Worm (Caenorhabditis elegans): ENCODE results near the gene H37A05.4.

H37A05.4 gene

DNA sequence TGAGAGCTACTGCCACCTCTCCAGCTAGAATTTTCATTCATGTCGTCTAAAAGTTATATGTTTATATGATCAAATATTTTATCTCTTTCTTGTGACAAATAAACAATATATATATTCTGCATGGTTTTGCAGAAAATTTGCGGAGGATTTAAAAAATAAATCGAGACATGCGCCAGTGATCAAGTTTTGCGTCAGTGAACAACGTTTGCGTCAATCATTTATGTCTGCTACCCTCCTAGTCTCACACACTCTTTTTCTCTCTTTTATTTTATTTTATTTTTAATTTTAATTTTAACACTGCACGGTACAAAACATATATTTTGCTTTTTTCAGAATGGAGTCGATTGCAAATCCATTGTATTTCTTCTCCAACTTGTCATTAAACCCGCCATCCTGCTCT lies 29.0 kb upstream of the H37A05.4 start, which contains the start of the genes tag-65 and ccz-1 (continued):
- TF ChIP-seq somi-1 (GFP tag; optimal IDR thresholded peaks at IDR 0.05), result peak; percentile 29
- peak; percentile 68 for TF ChIP-seq madf-8 (GFP tag; conservative IDR thresholded peaks at IDR 0.05)
- TF ChIP-seq unc-62 (GFP tag; optimal IDR thresholded peaks at IDR 0.05), result no peak
- TF ChIP-seq Y56A3A.18 (GFP tag; IDR thresholded peaks at IDR 0.05), result peak; percentile 62; the same call in 1 of the 2 replicates
- peak; percentile 59; the same call in 1 of the 2 replicates for TF ChIP-seq pbrm-1 (GFP tag; IDR thresholded peaks at IDR 0.05)
- TF ChIP-seq tbx-9 (tag; optimal IDR thresholded peaks at IDR 0.05; ENCODE audit: borderline replicate concordance), result no peak
- TF ChIP-seq mel-28 (tag; optimal IDR thresholded peaks at IDR 0.05; ENCODE audit: borderline replicate concordance), result no peak
- TF ChIP-seq repo-1 (tag; optimal IDR thresholded peaks at IDR 0.05), result peak; percentile 19
- TF ChIP-seq ceh-27 (GFP tag; optimal IDR thresholded peaks at IDR 0.05), result peak; percentile 35
- peak; percentile 81 for TF ChIP-seq hsf-1 (GFP tag; IDR thresholded peaks at IDR 0.05)
- TF ChIP-seq hmg-20 (GFP tag; IDR thresholded peaks at IDR 0.05), result 0 out of 2 replicates have a peak, but pooled peaks have one; percentile 55
- no peak for TF ChIP-seq K12H6.12 (tag; optimal IDR thresholded peaks at IDR 0.05)
- TF ChIP-seq ztf-22 (GFP tag; optimal IDR thresholded peaks at IDR 0.05), result no peak
- TF ChIP-seq madf-6 (GFP tag; IDR thresholded peaks at IDR 0.05), result peak; percentile 85
- no peak for TF ChIP-seq cebp-2 (GFP tag; IDR thresholded peaks at IDR 0.05)
- no peak for TF ChIP-seq cebp-1 (GFP tag; IDR thresholded peaks at IDR 0.05)
- TF ChIP-seq cebp-1 (tag; optimal IDR thresholded peaks at IDR 0.05), result peak; percentile 74
- peak; percentile 55 for TF ChIP-seq snpc-3.4 (tag; optimal IDR thresholded peaks at IDR 0.05)
- no peak for TF ChIP-seq F39B2.1 (GFP tag; IDR thresholded peaks at IDR 0.05)
- TF ChIP-seq ztf-25 (GFP tag; IDR thresholded peaks at IDR 0.05), result no peak
- TF ChIP-seq ets-4 (GFP tag; optimal IDR thresholded peaks at IDR 0.05), result no peak
- peak; percentile 61 for TF ChIP-seq F23B12.7 (tag; optimal IDR thresholded peaks at IDR 0.05; ENCODE audit: insufficient read depth)
- no peak for TF ChIP-seq F57A8.1 (GFP tag; optimal IDR thresholded peaks at IDR 0.05)
- no peak for TF ChIP-seq ztf-6 (GFP tag; IDR thresholded peaks at IDR 0.05)
- no peak for TF ChIP-seq ceh-40 (GFP tag; IDR thresholded peaks at IDR 0.05)
- no peak for TF ChIP-seq Y95B8A.8 (GFP tag; IDR thresholded peaks at IDR 0.05)
- TF ChIP-seq ama-1 (optimal IDR thresholded peaks at IDR 0.05), result no peak
- no peak for TF ChIP-seq ama-1 (GFP tag; optimal IDR thresholded peaks at IDR 0.05)
- TF ChIP-seq ceh-91 (GFP tag; IDR thresholded peaks at IDR 0.05), result 0 out of 2 replicates have a peak, but pooled peaks have one; percentile 20
- TF ChIP-seq mes-4 (tag; optimal IDR thresholded peaks at IDR 0.05), result no peak
- TF ChIP-seq B0261.1 (tag; optimal IDR thresholded peaks at IDR 0.05), result no peak
- TF ChIP-seq hlh-12 (tag; optimal IDR thresholded peaks at IDR 0.05), result no peak
- TF ChIP-seq dpff-1 (tag; optimal IDR thresholded peaks at IDR 0.05), result no peak
- TF ChIP-seq snpc-4 (GFP tag; optimal IDR thresholded peaks at IDR 0.05), result peak; percentile 44
- peak; percentile 50 to 82 (median 74) for TF ChIP-seq snpc-4 (tag; optimal IDR thresholded peaks at IDR 0.05)
- no peak for TF ChIP-seq die-1 (tag; optimal IDR thresholded peaks at IDR 0.05)
- peak; percentile 43 for TF ChIP-seq madf-10 (tag; optimal IDR thresholded peaks at IDR 0.05)
- TF ChIP-seq mcd-1 (GFP tag; IDR thresholded peaks at IDR 0.05), result peak; percentile 88
- no peak for TF ChIP-seq egl-44 (GFP tag; IDR thresholded peaks at IDR 0.05)
- no peak for TF ChIP-seq F37B4.10 (GFP tag; IDR thresholded peaks at IDR 0.05)
- TF ChIP-seq Y53F4B.3 (GFP tag; IDR thresholded peaks at IDR 0.05), result no peak
- no peak for TF ChIP-seq sea-2 (GFP tag; IDR thresholded peaks at IDR 0.05)
- peak; percentile 77 for TF ChIP-seq dox-1 (GFP tag; IDR thresholded peaks at IDR 0.05)
- TF ChIP-seq unc-130 (GFP tag; optimal IDR thresholded peaks at IDR 0.05), result peak; percentile 44
- TF ChIP-seq tlf-1 (GFP tag; optimal IDR thresholded peaks at IDR 0.05), result peak; percentile 77
- TF ChIP-seq attf-5 (GFP tag; optimal IDR thresholded peaks at IDR 0.05), result peak; percentile 70
- TF ChIP-seq tbp1 (GFP tag; optimal IDR thresholded peaks at IDR 0.05), result peak; percentile 64
- peak; percentile 28 for TF ChIP-seq athp-1 (tag; optimal IDR thresholded peaks at IDR 0.05)
- no peak for TF ChIP-seq F22D6.2 (tag; optimal IDR thresholded peaks at IDR 0.05)
- peak; percentile 32 for TF ChIP-seq F49E8.2 (tag; optimal IDR thresholded peaks at IDR 0.05; ENCODE audit: insufficient read depth)
